Fruit fly (Drosophila melanogaster): ENCODE data around the gene RasGAP1.
A peak's percentile ranks its signal among the peaks of the same experiment; 100 is the strongest.

The RasGAP1 gene

DNA sequence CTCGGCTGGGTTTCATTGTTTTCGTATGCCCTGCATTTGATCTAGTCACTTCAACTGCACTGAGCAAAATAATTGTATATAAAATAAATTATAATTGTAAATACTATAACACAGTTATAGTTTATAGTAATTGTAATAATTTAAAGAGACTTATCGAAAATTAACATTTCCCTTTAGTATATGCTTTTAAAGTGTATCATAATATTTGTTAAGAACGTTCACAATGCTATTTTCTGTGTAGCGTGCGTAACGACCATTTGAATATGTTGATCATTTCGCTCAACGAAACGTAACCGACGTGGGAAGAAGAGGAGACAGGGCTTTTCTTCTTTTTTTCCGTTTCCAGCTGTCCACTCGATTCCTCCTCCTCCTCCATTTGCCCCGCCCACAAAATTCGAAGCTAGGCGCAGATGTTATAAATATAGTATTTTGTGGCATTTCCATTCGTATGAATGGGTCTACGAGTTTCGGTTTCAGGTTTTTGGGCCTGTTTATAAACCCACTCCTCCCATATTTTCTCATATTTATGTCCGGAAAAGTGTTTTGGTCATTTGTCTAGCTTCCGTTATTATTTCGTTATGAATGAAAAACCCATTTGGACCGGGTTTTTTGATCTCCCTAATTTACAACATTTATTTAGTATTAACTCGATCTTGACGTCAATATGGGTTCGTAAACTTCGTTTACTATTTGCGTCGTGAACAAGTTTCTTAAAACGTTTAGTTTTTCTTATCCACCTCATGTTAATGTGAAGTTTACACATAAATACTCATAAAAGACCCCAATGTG is 1.5 kb upstream of the RasGAP1 start (continued):
- TF ChIP-seq CG5180 (GFP tag; optimal IDR thresholded peaks at IDR 0.05) (no peak), CG8290 (GFP tag; optimal IDR thresholded peaks at IDR 0.05) (peak; percentile 46), CG8290 (tag; optimal IDR thresholded peaks at IDR 0.05) (no peak), NC2β (GFP tag; optimal IDR thresholded peaks at IDR 0.05) (no peak), CG8359 (GFP tag; optimal IDR thresholded peaks at IDR 0.05; ENCODE audit: borderline replicate concordance) (peak; percentile 79), cato (GFP tag; optimal IDR thresholded peaks at IDR 0.05; ENCODE audit: borderline replicate concordance) (peak; percentile 65), CG14050 (GFP tag; IDR thresholded peaks at IDR 0.05) (peak; percentile 39; the same call in 1 of the 3 replicates), chm (GFP tag; IDR thresholded peaks at IDR 0.05) (peak; percentile 75), CG18011 (GFP tag; optimal IDR thresholded peaks at IDR 0.05) (no peak), ems (GFP tag; optimal IDR thresholded peaks at IDR 0.05) (no peak), MESR4 (GFP tag; optimal IDR thresholded peaks at IDR 0.05) (no peak), CG11504 (tag; optimal IDR thresholded peaks at IDR 0.05) (peak; percentile 86), Ets65A (GFP tag) (no peak), CG13775 (GFP tag; optimal IDR thresholded peaks at IDR 0.05) (peak; percentile 74), CG4617 (GFP tag; optimal IDR thresholded peaks at IDR 0.05; ENCODE audit: borderline replicate concordance) (peak; percentile 23), mld (GFP tag; IDR thresholded peaks at IDR 0.05; ENCODE audit: partially characterized antibody) (no peak), CG31224 (GFP tag; IDR thresholded peaks at IDR 0.05) (peak; percentile 61), sna (GFP tag; IDR thresholded peaks at IDR 0.05; ENCODE audit: partially characterized antibody) (no peak), CG43689 (GFP tag; IDR thresholded peaks at IDR 0.05) (no peak), gt (GFP tag; IDR thresholded peaks at IDR 0.05) (peak; percentile 82), lmd (GFP tag; IDR thresholded peaks at IDR 0.05) (peak; percentile 81), unpg (GFP tag; optimal IDR thresholded peaks at IDR 0.05) (peak; percentile 92), Dll (GFP tag; IDR thresholded peaks at IDR 0.05; ENCODE audit: partially characterized antibody) (no peak), CG7357 (GFP tag; IDR thresholded peaks at IDR 0.05) (peak; percentile 56; the same call in 1 of the 3 replicates), E2f1 (GFP tag; IDR thresholded peaks at IDR 0.05) (peak; percentile 91), tio (GFP tag; optimal IDR thresholded peaks at IDR 0.05) (no peak), az2 (GFP tag; optimal IDR thresholded peaks at IDR 0.05) (peak; percentile 84), CG9215 (GFP tag; IDR thresholded peaks at IDR 0.05) (peak; percentile 59), sd (tag; optimal IDR thresholded peaks at IDR 0.05) (no peak), Nf-YC (tag; optimal IDR thresholded peaks at IDR 0.05) (peak; percentile 32), CG12236 (GFP tag; optimal IDR thresholded peaks at IDR 0.05) (no peak), sob (GFP tag; IDR thresholded peaks at IDR 0.05) (peak; percentile 83), salm (tag; optimal IDR thresholded peaks at IDR 0.05) (peak; percentile 77), Usf (GFP tag; optimal IDR thresholded peaks at IDR 0.05) (peak; percentile 57), CG15601 (tag; optimal IDR thresholded peaks at IDR 0.05) (peak; percentile 88), Rfx (GFP tag; IDR thresholded peaks at IDR 0.05) (peak; percentile 72), Mad (GFP tag; optimal IDR thresholded peaks at IDR 0.05) (no peak), gsb (GFP tag; IDR thresholded peaks at IDR 0.05) (peak; percentile 39; the same call in 1 of the 2 replicates), insv (GFP tag; optimal IDR thresholded peaks at IDR 0.05) (no peak), Doc3 (GFP tag; IDR thresholded peaks at IDR 0.05; ENCODE audit: partially characterized antibody) (no peak), phol (tag; optimal IDR thresholded peaks at IDR 0.05) (peak; percentile 92), Lhr (GFP tag; optimal IDR thresholded peaks at IDR 0.05) (peak; percentile 48), CG10462 (GFP tag; optimal IDR thresholded peaks at IDR 0.05) (peak; percentile 49), CG33557 (GFP tag; optimal IDR thresholded peaks at IDR 0.05) (peak; percentile 88), CG1647 (GFP tag; optimal IDR thresholded peaks at IDR 0.05) (no peak), CG8388 (GFP tag; optimal IDR thresholded peaks at IDR 0.05) (peak; percentile 92), knrl (GFP tag; IDR thresholded peaks at IDR 0.05; ENCODE audit: partially characterized antibody) (no peak), slou (GFP tag; optimal IDR thresholded peaks at IDR 0.05) (peak; percentile 24)

All from whole organism, embryonic.